Fruit fly (Drosophila melanogaster): ENCODE measurements around the gene CG43185.

The CG43185 gene

dm6 chr2L:5866791-5867190 lies 17.9 kb upstream of the CG43185 start (continued):
- TF ChIP-seq CG11696 (GFP tag; IDR thresholded peaks at IDR 0.05) (no peak), Vsx1 (GFP tag; optimal IDR thresholded peaks at IDR 0.05) (no peak), Ada2b (GFP tag; IDR thresholded peaks at IDR 0.05) (no peak), seq (GFP tag; IDR thresholded peaks at IDR 0.05) (no peak), Med (GFP tag) (no peak), fd96Cb (tag; optimal IDR thresholded peaks at IDR 0.05) (no peak), CG7271 (tag; optimal IDR thresholded peaks at IDR 0.05) (peak; percentile 65), ems (GFP tag; optimal IDR thresholded peaks at IDR 0.05) (no peak), gsb-n (tag; optimal IDR thresholded peaks at IDR 0.05) (no peak), kni (GFP tag; optimal IDR thresholded peaks at IDR 0.05) (no peak), phol (tag; optimal IDR thresholded peaks at IDR 0.05) (peak; percentile 36), Bdp1 (GFP tag; optimal IDR thresholded peaks at IDR 0.05) (no peak), wor (GFP tag; IDR thresholded peaks at IDR 0.05) (no peak), lola (GFP tag; optimal IDR thresholded peaks at IDR 0.05) (no peak), tna (GFP tag; IDR thresholded peaks at IDR 0.05; ENCODE audit: partially characterized antibody) (no peak), Abd-B (GFP tag; optimal IDR thresholded peaks at IDR 0.05) (no peak), mld (GFP tag; IDR thresholded peaks at IDR 0.05; ENCODE audit: partially characterized antibody) (0 out of 3 replicates have a peak, but pooled peaks have one; percentile 14), sens (GFP tag) (peak; percentile 60), hbn (GFP tag; IDR thresholded peaks at IDR 0.05; ENCODE audit: partially characterized antibody) (no peak), ind (GFP tag; optimal IDR thresholded peaks at IDR 0.05) (no peak), CG1603 (tag; optimal IDR thresholded peaks at IDR 0.05) (peak; percentile 30), eyg (GFP tag; optimal IDR thresholded peaks at IDR 0.05) (no peak), Drgx (GFP tag; IDR thresholded peaks at IDR 0.05) (peak; percentile 26; the same call in 1 of the 2 replicates), mirr (GFP tag; optimal IDR thresholded peaks at IDR 0.05) (no peak), gce (GFP tag; IDR thresholded peaks at IDR 0.05) (no peak), CG31388 (GFP tag; optimal IDR thresholded peaks at IDR 0.05) (no peak), CG6854 (GFP tag; optimal IDR thresholded peaks at IDR 0.05) (no peak), Scr (GFP tag; IDR thresholded peaks at IDR 0.05; ENCODE audit: partially characterized antibody) (no peak), CG2889 (GFP tag; IDR thresholded peaks at IDR 0.05) (no peak), Max (GFP tag; optimal IDR thresholded peaks at IDR 0.05) (no peak), nerfin-1 (tag; optimal IDR thresholded peaks at IDR 0.05) (no peak), hkb (optimal IDR thresholded peaks at IDR 0.05) (no peak), hkb (GFP tag; IDR thresholded peaks at IDR 0.05) (no peak), ken (GFP tag; IDR thresholded peaks at IDR 0.05) (0 out of 3 replicates have a peak, but pooled peaks have one; percentile 18), bigmax (GFP tag; optimal IDR thresholded peaks at IDR 0.05) (no peak), CG10959 (GFP tag; IDR thresholded peaks at IDR 0.05) (peak; percentile 20; the same call in 1 of the 2 replicates), sqz (GFP tag; optimal IDR thresholded peaks at IDR 0.05) (no peak), Dip2 (GFP tag; IDR thresholded peaks at IDR 0.05) (no peak), CG13424 (tag; optimal IDR thresholded peaks at IDR 0.05) (no peak), sd (tag; optimal IDR thresholded peaks at IDR 0.05) (no peak), CG4424 (GFP tag; optimal IDR thresholded peaks at IDR 0.05) (no peak), Lhr (GFP tag; optimal IDR thresholded peaks at IDR 0.05) (no peak), CG4404 (GFP tag; IDR thresholded peaks at IDR 0.05) (no peak), gfzf (GFP tag; optimal IDR thresholded peaks at IDR 0.05) (no peak), ac (GFP tag; optimal IDR thresholded peaks at IDR 0.05) (peak; percentile 29), CG9609 (GFP tag; optimal IDR thresholded peaks at IDR 0.05) (no peak), tin (GFP tag; optimal IDR thresholded peaks at IDR 0.05) (no peak), CG17328 (GFP tag; IDR thresholded peaks at IDR 0.05) (peak; percentile 31; the same call in 1 of the 2 replicates), HmgD (GFP tag; optimal IDR thresholded peaks at IDR 0.05) (no peak), org-1 (GFP tag; optimal IDR thresholded peaks at IDR 0.05) (no peak), CG31441 (GFP tag; IDR thresholded peaks at IDR 0.05) (no peak), lbe (GFP tag; optimal IDR thresholded peaks at IDR 0.05) (no peak)

Measured in whole organism, embryonic.